Worm (Caenorhabditis elegans): ENCODE measurements around the gene sgca-1.
A peak's percentile ranks its signal among the peaks of the same experiment; 100 is the strongest.

The sgca-1 gene

DNA sequence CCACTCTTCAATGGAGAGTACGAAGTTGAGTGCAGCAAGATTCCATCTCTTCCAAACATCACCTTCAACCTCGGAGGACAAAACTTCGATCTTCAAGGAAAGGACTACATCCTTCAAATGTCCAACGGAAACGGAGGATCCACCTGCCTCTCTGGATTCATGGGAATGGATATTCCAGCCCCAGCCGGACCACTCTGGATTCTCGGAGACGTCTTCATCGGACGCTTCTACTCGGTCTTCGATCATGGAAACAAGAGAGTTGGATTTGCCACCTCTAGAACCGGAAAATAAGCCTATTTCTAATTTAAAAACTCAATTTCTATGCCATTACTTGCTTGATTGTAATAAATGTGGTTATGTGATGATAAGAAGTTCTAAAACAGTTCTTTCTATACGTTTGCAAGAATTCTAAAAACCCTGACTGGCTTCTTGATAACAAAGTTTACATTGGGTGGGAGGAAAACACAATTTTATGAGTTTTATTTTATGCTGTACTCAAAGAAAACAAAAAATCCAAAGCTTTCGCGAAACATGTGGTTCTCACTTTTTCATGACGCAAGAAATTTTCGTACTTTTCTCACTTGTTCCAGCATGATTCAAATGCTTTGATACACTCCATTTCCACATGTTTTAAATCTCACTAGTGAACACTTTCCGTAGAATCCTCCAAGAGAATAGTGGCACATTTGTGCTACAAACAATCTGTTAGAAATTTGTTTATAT, 3.1 kb upstream of the sgca-1 start:
- TF ChIP-seq ama-1 (optimal IDR thresholded peaks at IDR 0.05), result no peak
- peak; percentile 74 for TF ChIP-seq mep-1 (tag; optimal IDR thresholded peaks at IDR 0.05)
- peak; percentile 64; the same call in 1 of the 2 replicates for TF ChIP-seq php-3 (GFP tag; IDR thresholded peaks at IDR 0.05)
- no peak for TF ChIP-seq madf-9 (GFP tag; conservative IDR thresholded peaks at IDR 0.05)
- no peak for TF ChIP-seq dpl-1 (GFP tag; optimal IDR thresholded peaks at IDR 0.05)
- peak; percentile 65 for TF ChIP-seq pha-4 (GFP tag; IDR thresholded peaks at IDR 0.05)
- no peak for TF ChIP-seq pha-4 (tag; optimal IDR thresholded peaks at IDR 0.05)
- TF ChIP-seq dmd-6 (GFP tag; IDR thresholded peaks at IDR 0.05), result peak; percentile 50
- peak; percentile 95 for TF ChIP-seq aha-1 (tag)
- TF ChIP-seq ztf-7 (tag; optimal IDR thresholded peaks at IDR 0.05), result peak; percentile 68
- TF ChIP-seq nhr-237 (tag; optimal IDR thresholded peaks at IDR 0.05), result no peak
- TF ChIP-seq daf-16 (GFP tag; optimal IDR thresholded peaks at IDR 0.05), result no peak
- peak; percentile 97 for TF ChIP-seq daf-16 (tag; optimal IDR thresholded peaks at IDR 0.05)
- TF ChIP-seq jun-1 (tag; optimal IDR thresholded peaks at IDR 0.05), result no peak
- no peak for TF ChIP-seq saeg-2 (GFP tag; IDR thresholded peaks at IDR 0.05)
- TF ChIP-seq zag-1 (tag; optimal IDR thresholded peaks at IDR 0.05), result no peak
- TF ChIP-seq ceh-82 (tag; optimal IDR thresholded peaks at IDR 0.05), result no peak
- TF ChIP-seq zfp-3 (GFP tag; conservative IDR thresholded peaks at IDR 0.05), result peak; percentile 77; the same call in 1 of the 2 replicates
- peak; percentile 80 for TF ChIP-seq dve-1 (tag; optimal IDR thresholded peaks at IDR 0.05; ENCODE audit: insufficient read depth)
- TF ChIP-seq fkh-10 (GFP tag; optimal IDR thresholded peaks at IDR 0.05), result no peak
- TF ChIP-seq pqm-1 (tag; optimal IDR thresholded peaks at IDR 0.05), result peak; percentile 56
- TF ChIP-seq fos-1 (tag; optimal IDR thresholded peaks at IDR 0.05), result no peak
- TF ChIP-seq lin-39 (tag; optimal IDR thresholded peaks at IDR 0.05), result no peak
- TF ChIP-seq lin-38 (GFP tag; IDR thresholded peaks at IDR 0.05), result peak; percentile 26; the same call in 1 of the 2 replicates
- peak in 1 of 2 experiments; percentile 26 for TF ChIP-seq lsy-2 (tag; optimal IDR thresholded peaks at IDR 0.05)
- TF ChIP-seq nhr-77 (tag; optimal IDR thresholded peaks at IDR 0.05), result peak; percentile 75
- peak; percentile 65 for TF ChIP-seq hlh-11 (tag; optimal IDR thresholded peaks at IDR 0.05)
- TF ChIP-seq F49E8.2 (tag; optimal IDR thresholded peaks at IDR 0.05; ENCODE audit: borderline replicate concordance), result no peak
- TF ChIP-seq nhr-10 (tag; optimal IDR thresholded peaks at IDR 0.05), result peak; percentile 83
- TF ChIP-seq T26A8.4 (GFP tag; IDR thresholded peaks at IDR 0.05), result peak; percentile 45; the same call in 1 of the 2 replicates
- peak; percentile 23 for TF ChIP-seq T20F7.1 (GFP tag; optimal IDR thresholded peaks at IDR 0.05)
- TF ChIP-seq nhr-28 (tag; optimal IDR thresholded peaks at IDR 0.05), result peak; percentile 8
- TF ChIP-seq attf-4 (tag; optimal IDR thresholded peaks at IDR 0.05), result no peak
- peak; percentile 25 for TF ChIP-seq nhr-102 (tag; optimal IDR thresholded peaks at IDR 0.05)
- no peak for TF ChIP-seq hlh-30 (tag; optimal IDR thresholded peaks at IDR 0.05; ENCODE audit: insufficient read depth)
- TF ChIP-seq ZK337.2 (GFP tag; IDR thresholded peaks at IDR 0.05), result no peak
- TF ChIP-seq nhr-25 (tag; optimal IDR thresholded peaks at IDR 0.05; ENCODE audit: borderline replicate concordance, insufficient read depth), result no peak
- no peak for TF ChIP-seq ceh-32 (tag; optimal IDR thresholded peaks at IDR 0.05; ENCODE audit: poor library complexity)

ce11 chrX:6790986-6791385, 1.6 kb upstream of the sgca-1 start, which contains the start of gene asp-3:
asp-3 (plus strand) TSS chrX:6791064.
- no peak for TF ChIP-seq F49E8.2 (tag; optimal IDR thresholded peaks at IDR 0.05; ENCODE audit: borderline replicate concordance)
- TF ChIP-seq nhr-76 (tag; optimal IDR thresholded peaks at IDR 0.05), result no peak
- no peak for TF ChIP-seq nhr-77 (tag; optimal IDR thresholded peaks at IDR 0.05)
- no peak for TF ChIP-seq duxl-1 (tag; optimal IDR thresholded peaks at IDR 0.05; ENCODE audit: poor library complexity)
- peak; percentile 48 for TF ChIP-seq pqm-1 (tag; optimal IDR thresholded peaks at IDR 0.05)
- no peak for TF ChIP-seq spr-1 (tag; optimal IDR thresholded peaks at IDR 0.05)
- TF ChIP-seq daf-16 (GFP tag; optimal IDR thresholded peaks at IDR 0.05), result no peak
- TF ChIP-seq daf-16 (tag; optimal IDR thresholded peaks at IDR 0.05), result peak; percentile 70
- no peak for TF ChIP-seq jun-1 (tag; optimal IDR thresholded peaks at IDR 0.05)
- TF ChIP-seq ctbp-1 (GFP tag; IDR thresholded peaks at IDR 0.05), result no peak
- TF ChIP-seq hlh-11 (tag; optimal IDR thresholded peaks at IDR 0.05), result peak; percentile 14
- peak; percentile 20; the same call in 1 of the 2 replicates for TF ChIP-seq dmd-6 (GFP tag; IDR thresholded peaks at IDR 0.05)
- no peak for TF ChIP-seq F10B5.3 (tag; optimal IDR thresholded peaks at IDR 0.05)
- no peak for TF ChIP-seq ceh-20 (GFP tag; IDR thresholded peaks at IDR 0.05)
- TF ChIP-seq egl-43 (GFP tag; IDR thresholded peaks at IDR 0.05), result no peak
- no peak for TF ChIP-seq zip-2 (tag; optimal IDR thresholded peaks at IDR 0.05)
- no peak for TF ChIP-seq gei-8 (GFP tag; optimal IDR thresholded peaks at IDR 0.05)
- TF ChIP-seq skn-1 (tag; optimal IDR thresholded peaks at IDR 0.05), result no peak
- TF ChIP-seq F26F4.8 (GFP tag; conservative IDR thresholded peaks at IDR 0.05), result no peak
- no peak for TF ChIP-seq mdl-1 (tag; optimal IDR thresholded peaks at IDR 0.05)
